Worm (Caenorhabditis elegans) whole organism, late embryonic: ENCODE results near the gene clec-47.
A peak's percentile ranks its signal among the peaks of the same experiment; 100 is the strongest.

Source experiments
- ahr-1 ChIP-seq: sonication (generic microtip); optimal IDR thresholded peaks from 2 replicates; lab custom pipeline; 2016; ENCODE audit warnings: missing genetic modification characterization, missing compliant biosample characterization
- ceh-18 ChIP-seq: sonication (generic microtip); optimal IDR thresholded peaks from 2 replicates; lab custom pipeline; 2016; ENCODE audit warnings: missing genetic modification characterization, missing compliant biosample characterization
- ceh-6 ChIP-seq: fragments of 200-800 bp; sonication (Bioruptor generic); optimal IDR thresholded peaks from 2 replicates; lab custom pipeline; 2018; ENCODE audit warnings: mild to moderate bottlenecking, missing genetic modification characterization, missing compliant biosample characterization
- ceh-9 ChIP-seq: sonication (generic microtip); optimal IDR thresholded peaks from 2 replicates; lab custom pipeline; 2016; ENCODE audit warnings: mild to moderate bottlenecking, missing genetic modification characterization, inconsistent platforms, missing compliant biosample characterization
- nfya-1 ChIP-seq: sonication (generic microtip); optimal IDR thresholded peaks from 2 replicates; lab custom pipeline; 2017; ENCODE audit warnings: missing genetic modification characterization, mild to moderate bottlenecking, missing compliant biosample characterization, antibody characterized with exemption, moderate library complexity
- nhr-232 ChIP-seq: sonication (generic microtip); optimal IDR thresholded peaks from 2 replicates; lab custom pipeline; 2016; ENCODE audit warnings: missing genetic modification characterization, missing compliant biosample characterization
- pag-3 ChIP-seq: sonication (generic microtip); optimal IDR thresholded peaks from 2 replicates; lab custom pipeline; 2016; ENCODE audit warnings: missing compliant biosample characterization, missing genetic modification characterization, borderline replicate concordance
- zip-5 ChIP-seq: sonication (generic microtip); optimal IDR thresholded peaks from 2 replicates; lab custom pipeline; 2016; ENCODE audit warnings: missing genetic modification characterization, missing compliant biosample characterization

- TF ChIP-seq ceh-6 (GFP tag; lab: Kevin White, UChicago) (no peak), ceh-18 (tag; lab: Kevin White, UChicago) (no peak), ceh-9 (tag; lab: Kevin White, UChicago) (no peak), ahr-1 (tag; lab: Kevin White, UChicago) (peak; percentile 38), zip-5 (tag; lab: Kevin White, UChicago) (peak; percentile 11), pag-3 (no peak), nfya-1 (tag; lab: Kevin White, UChicago) (peak; percentile 35), nhr-232 (tag; lab: Kevin White, UChicago) (no peak)
Measured at ce11 chrV:15136772-15137171, 38.8 kb upstream of the clec-47 start, which contains the start of gene aipl-1.
